Worm (Caenorhabditis elegans) whole organism, L4 larva: ENCODE results near the gene col-74.

Experiments
- fos-1 ChIP-seq: fragments of 150-350 bp; optimal IDR thresholded peaks from 2 replicates; lab custom pipeline; 2014; ENCODE audit warnings: missing biosample characterization, missing genetic modification characterization
- nhr-10 ChIP-seq: fragments of 150-350 bp; optimal IDR thresholded peaks from 2 replicates; lab custom pipeline; 2014; ENCODE audit warnings: missing biosample characterization, missing genetic modification characterization
- pha-4 ChIP-seq, 2 experiments: fragments of 150-350 bp in 1 of 2; fragments of 200-800 bp in 1 of 2; sonication (Bioruptor generic) in 1 of 2; IDR thresholded peaks in 1 of 2; optimal IDR thresholded peaks in 1 of 2; 2 replicates each; pipeline versions ENCODE4 v1.3.6 to Lab custom; 2014 to 2022; ENCODE audit warnings: missing genetic modification characterization in 2 of 2, missing genetic modification reagents in 2 of 2, missing biosample characterization in 1 of 2, missing compliant biosample characterization in 1 of 2
- zfp-3 ChIP-seq: fragments of 200-800 bp; sonication (Bioruptor generic); conservative IDR thresholded peaks from 2 replicates; pipeline ENCODE4 v1.3.6; 2022; ENCODE audit warnings: missing genetic modification reagents, missing genetic modification characterization, missing compliant biosample characterization
- ztf-11 ChIP-seq: fragments of 150-350 bp; optimal IDR thresholded peaks from 2 replicates; lab custom pipeline; 2014; ENCODE audit warnings: missing biosample characterization, missing genetic modification characterization

DNA sequence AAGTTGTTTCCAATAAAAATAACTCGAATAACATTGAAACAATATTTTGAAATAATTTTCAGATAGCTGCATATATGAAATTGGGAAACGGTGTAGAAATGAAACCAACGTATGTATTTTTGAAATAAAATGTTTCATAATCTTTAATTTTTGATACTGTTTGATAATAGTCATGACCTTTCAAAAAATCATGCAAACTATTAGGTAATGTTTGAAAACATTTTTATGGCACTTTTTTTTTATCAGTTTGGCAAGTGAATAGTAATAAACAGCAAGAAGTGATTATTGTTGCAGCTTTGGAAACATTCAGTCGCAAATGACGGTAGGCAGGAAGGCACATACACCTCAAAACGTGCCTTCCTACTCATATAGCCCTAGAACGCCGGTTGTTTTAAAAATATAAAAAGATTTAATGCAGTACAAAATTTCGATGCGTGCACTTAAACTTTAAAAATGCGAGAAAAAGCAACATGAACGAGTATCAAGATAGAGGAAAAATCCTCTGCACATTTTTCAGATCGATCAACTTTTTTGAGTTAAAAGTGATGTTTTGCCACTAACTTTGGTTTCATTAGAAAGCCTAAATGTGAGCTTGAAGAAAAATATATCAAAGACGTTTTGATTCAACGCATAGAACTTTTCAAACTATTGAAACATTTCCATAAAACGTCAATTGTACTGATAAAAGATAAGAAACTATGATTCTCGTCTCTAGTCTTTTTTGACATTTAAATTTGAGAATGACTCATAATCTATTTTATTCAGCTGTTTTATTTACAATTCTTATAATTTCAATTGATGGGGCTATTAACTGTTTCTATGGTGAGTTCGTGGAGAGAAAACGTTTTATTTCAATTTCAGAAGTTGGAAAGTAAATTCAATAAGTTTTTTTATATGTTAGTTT is 35.5 kb downstream of the col-74 start, which contains the start of gene F55C12.19:
- TF ChIP-seq pha-4 (GFP tag; IDR thresholded peaks at IDR 0.05; lab: Robert Waterston, UW) (no peak), pha-4 (tag; optimal IDR thresholded peaks at IDR 0.05; lab: Kevin White, UChicago) (no peak), nhr-10 (no peak), zfp-3 (no peak), ztf-11 (no peak), fos-1 (tag; lab: Kevin White, UChicago) (no peak)
